Fruit fly (Drosophila melanogaster) Kc167 (cell line): ENCODE data around the gene CG9514.

ENCODE experiments used
- Myc ChIP-seq: fragments of >200 bp; optimal IDR thresholded peaks from 2 replicates; lab custom pipeline; 2017; ENCODE audit warnings: missing external identifiers
- Sin3A ChIP-seq: fragments of >200 bp; optimal IDR thresholded peaks from 2 replicates; lab custom pipeline; 2018; ENCODE audit warnings: missing external identifiers
- insv ChIP-seq: fragments of >200 bp; optimal IDR thresholded peaks from 3 replicates; lab custom pipeline; 2018; ENCODE audit warnings: missing external identifiers
- psq ChIP-seq: fragments of >200 bp; optimal IDR thresholded peaks from 2 replicates; lab custom pipeline; 2017; ENCODE audit warnings: missing external identifiers

dm6 chrX:14905499-14906044 lies 8.9 kb upstream of the CG9514 start, which contains the start of gene CG9512:
- TF ChIP-seq psq (lab: Kevin White, UChicago) (no peak), Myc (no peak), Sin3A (lab: Kevin White, UChicago) (no peak), insv (lab: Kevin White, UChicago) (no peak)
